Fruit fly (Drosophila melanogaster) whole organism, prepupa: ENCODE data around the gene CG33098.

Experiments
- CG10631 ChIP-seq: fragments of 200-800 bp; sonication (Bioruptor generic); optimal IDR thresholded peaks from 2 replicates; lab custom pipeline; 2016; ENCODE audit warnings: missing biosample characterization, missing genetic modification characterization
- CG10669 ChIP-seq: fragments of 200-800 bp; sonication (Bioruptor generic); optimal IDR thresholded peaks from 3 replicates; lab custom pipeline; 2018; ENCODE audit warnings: missing biosample characterization, mild to moderate bottlenecking, missing genetic modification characterization, moderate library complexity
- CG11294 ChIP-seq: fragments of 200-800 bp; sonication (Bioruptor generic); IDR thresholded peaks from 2 replicates; pipeline ENCODE4 v1.3.6; 2022; ENCODE audit warnings: missing biosample characterization, missing genetic modification characterization
- CG11902 ChIP-seq: fragments of 200-800 bp; sonication (Bioruptor generic); optimal IDR thresholded peaks from 3 replicates; lab custom pipeline; 2016; ENCODE audit warnings: missing biosample characterization, missing genetic modification characterization
- CG32006 ChIP-seq: fragments of 200-800 bp; sonication (Bioruptor generic); optimal IDR thresholded peaks from 3 replicates; lab custom pipeline; 2017; ENCODE audit warnings: missing biosample characterization, mild to moderate bottlenecking, missing genetic modification characterization
- CG34406 ChIP-seq: fragments of 200-800 bp; sonication (Bioruptor generic); optimal IDR thresholded peaks from 3 replicates; lab custom pipeline; 2016; ENCODE audit warnings: missing biosample characterization, missing genetic modification characterization
- CG3919 ChIP-seq: fragments of 200-800 bp; sonication (Bioruptor generic); optimal IDR thresholded peaks from 3 replicates; lab custom pipeline; 2016; ENCODE audit warnings: missing biosample characterization, missing genetic modification characterization
- CG4318 ChIP-seq: fragments of 200-800 bp; sonication (Bioruptor generic); optimal IDR thresholded peaks from 3 replicates; lab custom pipeline; 2017; ENCODE audit warnings: missing biosample characterization, mild to moderate bottlenecking, missing genetic modification characterization
- CG6163 ChIP-seq: fragments of 200-800 bp; sonication (Bioruptor generic); IDR thresholded peaks from 3 replicates; pipeline ENCODE4 v1.3.6; 2022; ENCODE audit warnings: missing biosample characterization, missing genetic modification characterization
- CG6808 ChIP-seq: fragments of 200-800 bp; sonication (Bioruptor generic); optimal IDR thresholded peaks from 3 replicates; lab custom pipeline; 2017; ENCODE audit warnings: missing biosample characterization, missing genetic modification characterization, mild to moderate bottlenecking, moderate library complexity, missing genetic modification reagents
- CG6854 ChIP-seq: fragments of 200-800 bp; sonication (Bioruptor generic); optimal IDR thresholded peaks from 2 replicates; lab custom pipeline; 2017; ENCODE audit warnings: missing biosample characterization, mild to moderate bottlenecking, missing genetic modification characterization
- CG8119 ChIP-seq: fragments of 200-800 bp; sonication (Bioruptor generic); IDR thresholded peaks from 3 replicates; pipeline ENCODE4 v1.3.6; 2022; ENCODE audit warnings: missing biosample characterization, missing genetic modification characterization
- CG8319 ChIP-seq: fragments of 200-800 bp; sonication (Bioruptor generic); optimal IDR thresholded peaks from 3 replicates; lab custom pipeline; 2016; ENCODE audit warnings: missing biosample characterization, missing genetic modification characterization
- CG9139 ChIP-seq: fragments of 200-800 bp; sonication (Bioruptor generic); optimal IDR thresholded peaks from 3 replicates; lab custom pipeline; 2017; ENCODE audit warnings: missing biosample characterization, mild to moderate bottlenecking, missing genetic modification characterization
- Eip75B ChIP-seq: fragments of 200-800 bp; sonication (Bioruptor generic); optimal IDR thresholded peaks from 3 replicates; lab custom pipeline; 2016; ENCODE audit warnings: missing biosample characterization, missing genetic modification characterization
- Eip78C ChIP-seq: fragments of 200-800 bp; sonication (Bioruptor generic); peaks from one replicate; lab custom pipeline; 2016; ENCODE audit warnings: missing biosample characterization, missing genetic modification characterization
- Eip93F ChIP-seq: fragments of 200-800 bp; sonication (Bioruptor generic); optimal IDR thresholded peaks from 2 replicates; lab custom pipeline; 2016; ENCODE audit warnings: missing biosample characterization, mild to moderate bottlenecking, missing genetic modification characterization
- Gug ChIP-seq: fragments of 200-800 bp; sonication (Bioruptor generic); IDR thresholded peaks from 2 replicates; pipeline ENCODE4 v1.3.6; 2022; ENCODE audit warnings: missing biosample characterization, missing genetic modification characterization
- Hr38 ChIP-seq: sonication (Bioruptor generic); optimal IDR thresholded peaks from 2 replicates; lab custom pipeline; 2016; ENCODE audit warnings: missing biosample characterization, missing genetic modification characterization
- Hr39 ChIP-seq: fragments of 200-800 bp; sonication (Bioruptor generic); optimal IDR thresholded peaks from 2 replicates; lab custom pipeline; 2016; ENCODE audit warnings: missing biosample characterization, missing genetic modification characterization
- Hr4 ChIP-seq: fragments of 200-800 bp; sonication (Bioruptor generic); optimal IDR thresholded peaks from 3 replicates; lab custom pipeline; 2016; ENCODE audit warnings: missing biosample characterization, missing genetic modification characterization
- Lpt ChIP-seq: fragments of 200-800 bp; sonication (Bioruptor generic); optimal IDR thresholded peaks from 3 replicates; lab custom pipeline; 2016; ENCODE audit warnings: missing biosample characterization, missing genetic modification characterization
- Met ChIP-seq: fragments of 200-800 bp; sonication (Bioruptor generic); optimal IDR thresholded peaks from 3 replicates; lab custom pipeline; 2016; ENCODE audit warnings: missing biosample characterization, missing genetic modification characterization
- OdsH ChIP-seq: fragments of 200-800 bp; sonication (Bioruptor generic); optimal IDR thresholded peaks from 3 replicates; lab custom pipeline; 2016; ENCODE audit warnings: missing biosample characterization, missing genetic modification characterization
- Sox15 ChIP-seq: fragments of 200-800 bp; sonication (Bioruptor generic); optimal IDR thresholded peaks from 3 replicates; lab custom pipeline; 2016; ENCODE audit warnings: missing biosample characterization, missing genetic modification characterization
- acj6 ChIP-seq: fragments of 200-800 bp; sonication (Bioruptor generic); optimal IDR thresholded peaks from 3 replicates; lab custom pipeline; 2016; ENCODE audit warnings: missing biosample characterization, missing genetic modification characterization
- cyc ChIP-seq: fragments of 200-800 bp; sonication (Bioruptor generic); optimal IDR thresholded peaks from 3 replicates; lab custom pipeline; 2016; ENCODE audit warnings: missing biosample characterization, missing genetic modification characterization
- dac ChIP-seq: fragments of 200-800 bp; sonication (Bioruptor generic); optimal IDR thresholded peaks from 2 replicates; lab custom pipeline; 2017; ENCODE audit warnings: missing biosample characterization, mild to moderate bottlenecking, missing genetic modification characterization
- dsx ChIP-seq: fragments of 200-800 bp; optimal IDR thresholded peaks from 3 replicates; lab custom pipeline; 2019; ENCODE audit warnings: missing biosample characterization, mild to moderate bottlenecking, missing genetic modification characterization, moderate library complexity; ENCODE audit not compliant: poor library complexity, severe bottlenecking
- eg ChIP-seq: fragments of 200-800 bp; sonication (Bioruptor generic); IDR thresholded peaks from 3 replicates; pipeline ENCODE4 v1.3.6; 2022; ENCODE audit warnings: missing biosample characterization, missing genetic modification characterization
- esn ChIP-seq: fragments of 200-800 bp; sonication (Bioruptor generic); optimal IDR thresholded peaks from 2 replicates; lab custom pipeline; 2016; ENCODE audit warnings: missing biosample characterization, mild to moderate bottlenecking, missing genetic modification characterization, moderate library complexity
- fd85E ChIP-seq: fragments of 200-800 bp; sonication (Bioruptor generic); optimal IDR thresholded peaks from 3 replicates; lab custom pipeline; 2016; ENCODE audit warnings: missing biosample characterization, missing genetic modification characterization
- fkh ChIP-seq: fragments of 200-800 bp; sonication (Bioruptor generic); optimal IDR thresholded peaks from 3 replicates; lab custom pipeline; 2017; ENCODE audit warnings: missing biosample characterization, mild to moderate bottlenecking, missing genetic modification characterization, moderate library complexity
- lz ChIP-seq: fragments of 200-800 bp; sonication (Bioruptor generic); optimal IDR thresholded peaks from 3 replicates; lab custom pipeline; 2016; ENCODE audit warnings: missing biosample characterization, missing genetic modification characterization
- net ChIP-seq: fragments of 200-800 bp; sonication (Bioruptor generic); optimal IDR thresholded peaks from 3 replicates; lab custom pipeline; 2016; ENCODE audit warnings: missing biosample characterization, missing genetic modification characterization
- pdm3 ChIP-seq: fragments of 200-800 bp; sonication (Bioruptor generic); optimal IDR thresholded peaks from 3 replicates; lab custom pipeline; 2016; ENCODE audit warnings: missing biosample characterization, missing genetic modification characterization
- salr ChIP-seq, 2 experiments: fragments of 200-800 bp; sonication (Bioruptor generic); optimal IDR thresholded peaks; 3 replicates each; lab custom pipeline; 2016 to 2018; ENCODE audit warnings: missing biosample characterization in 2 of 2, missing genetic modification characterization in 2 of 2, mild to moderate bottlenecking in 1 of 2
- spab ChIP-seq: fragments of 200-800 bp; sonication (Bioruptor generic); optimal IDR thresholded peaks from 2 replicates; lab custom pipeline; 2017; ENCODE audit warnings: missing biosample characterization, mild to moderate bottlenecking, missing genetic modification characterization, missing genetic modification reagents
- ss ChIP-seq, 2 experiments: fragments of 200-800 bp; sonication (Bioruptor generic); optimal IDR thresholded peaks; 2 replicates in 1 of 2; 3 replicates in 1 of 2; lab custom pipeline; 2017 to 2018; ENCODE audit warnings: mild to moderate bottlenecking in 2 of 2, missing biosample characterization in 2 of 2, missing genetic modification characterization in 2 of 2, moderate library complexity in 1 of 2
- svp ChIP-seq: fragments of 200-800 bp; sonication (Bioruptor generic); peaks from one replicate; lab custom pipeline; 2016; ENCODE audit warnings: missing biosample characterization, missing genetic modification characterization
- topi ChIP-seq: fragments of 200-800 bp; sonication (Bioruptor generic); optimal IDR thresholded peaks from 3 replicates; lab custom pipeline; 2016; ENCODE audit warnings: missing biosample characterization, missing genetic modification characterization

The CG33098 gene

dm6 chr3R:12369135-12369792, 17.7 kb upstream of the CG33098 start, which contains the start of gene GstD1 (continued):
- TF ChIP-seq CG11294, result peak; percentile 59
- TF ChIP-seq CG10669 (GFP tag; lab: Kevin White, UChicago), result peak; percentile 40
- TF ChIP-seq Hr4 (GFP tag; lab: Kevin White, UChicago), result peak; percentile 83
- TF ChIP-seq Sox15 (GFP tag; lab: Kevin White, UChicago), result peak; percentile 10
- peak; percentile 61 for TF ChIP-seq Hr39
- peak; percentile 76 for TF ChIP-seq CG4318 (GFP tag; lab: Kevin White, UChicago)
- no peak for TF ChIP-seq CG11902 (GFP tag; lab: Kevin White, UChicago)
- peak; percentile 72 for TF ChIP-seq CG8119 (GFP tag; lab: Robert Waterston, UW)
- TF ChIP-seq Lpt (GFP tag; lab: Kevin White, UChicago), result peak; percentile 83
- TF ChIP-seq dsx (GFP tag; lab: Kevin White, UChicago), result peak; percentile 20
- TF ChIP-seq OdsH (GFP tag; lab: Kevin White, UChicago), result peak; percentile 59
- TF ChIP-seq Eip93F (GFP tag; lab: Kevin White, UChicago), result no peak
- TF ChIP-seq Eip75B (GFP tag; lab: Kevin White, UChicago), result peak; percentile 35
- peak; percentile 63 for TF ChIP-seq net (GFP tag; lab: Kevin White, UChicago)
- peak; percentile 25 for TF ChIP-seq spab
- TF ChIP-seq CG32006 (GFP tag; lab: Kevin White, UChicago), result peak; percentile 89
- TF ChIP-seq cyc (GFP tag; lab: Kevin White, UChicago), result peak; percentile 60
- TF ChIP-seq Hr38 (GFP tag; lab: Kevin White, UChicago), result no peak
- TF ChIP-seq CG3919 (GFP tag; lab: Kevin White, UChicago), result peak; percentile 71
- TF ChIP-seq CG10631 (GFP tag; lab: Kevin White, UChicago), result peak; percentile 61

dm6 chr3R:12369793-12370642, 17.0 kb upstream of the CG33098 start:
- TF ChIP-seq CG6854 (GFP tag; lab: Kevin White, UChicago) (peak; percentile 10), pdm3 (no peak), svp (GFP tag; lab: Kevin White, UChicago) (peak; percentile 57), fkh (GFP tag; lab: Kevin White, UChicago) (peak; percentile 59), acj6 (GFP tag; lab: Kevin White, UChicago) (no peak), CG10631 (GFP tag; lab: Kevin White, UChicago) (peak; percentile 28)

- TF ChIP-seq CG8319 (GFP tag; lab: Kevin White, UChicago), result no peak
- TF ChIP-seq CG3919 (GFP tag; lab: Kevin White, UChicago), result no peak
- TF ChIP-seq CG8119 (GFP tag; lab: Robert Waterston, UW), result 0 out of 3 replicates have a peak, but pooled peaks have one; percentile 34
- no peak for TF ChIP-seq CG9139 (GFP tag; lab: Kevin White, UChicago)
- no peak for TF ChIP-seq CG6808 (GFP tag; lab: Kevin White, UChicago)
- peak; percentile 11 to 27 for TF ChIP-seq ss (GFP tag; optimal IDR thresholded peaks at IDR 0.05; lab: Kevin White, UChicago)
- TF ChIP-seq eg (GFP tag; lab: Robert Waterston, UW), result no peak
- no peak for TF ChIP-seq pdm3
- TF ChIP-seq dsx (GFP tag; lab: Kevin White, UChicago), result peak; percentile 22
- no peak for TF ChIP-seq fd85E (GFP tag; lab: Kevin White, UChicago)
- TF ChIP-seq Eip75B (GFP tag; lab: Kevin White, UChicago), result no peak
- peak; percentile 67 for TF ChIP-seq Eip78C
- no peak for TF ChIP-seq cyc (GFP tag; lab: Kevin White, UChicago)
- TF ChIP-seq dac, result no peak
- no peak for TF ChIP-seq Sox15 (GFP tag; lab: Kevin White, UChicago)
- no peak for TF ChIP-seq CG34406 (GFP tag; lab: Kevin White, UChicago)
- no peak for TF ChIP-seq topi (GFP tag; lab: Kevin White, UChicago)
- TF ChIP-seq CG6163 (GFP tag; lab: Robert Waterston, UW), result 0 out of 3 replicates have a peak, but pooled peaks have one; percentile 44
- no peak for TF ChIP-seq Gug (GFP tag; lab: Robert Waterston, UW)
- TF ChIP-seq Lpt (GFP tag; lab: Kevin White, UChicago), result no peak
- no peak for TF ChIP-seq net (GFP tag; lab: Kevin White, UChicago)
- TF ChIP-seq salr (GFP tag; optimal IDR thresholded peaks at IDR 0.05; lab: Kevin White, UChicago), result no peak
- no peak for TF ChIP-seq CG11294
- no peak for TF ChIP-seq lz
- peak; percentile 58 for TF ChIP-seq svp (GFP tag; lab: Kevin White, UChicago)
- TF ChIP-seq Hr4 (GFP tag; lab: Kevin White, UChicago), result no peak
- no peak for TF ChIP-seq esn (GFP tag; lab: Kevin White, UChicago)
- TF ChIP-seq Met (GFP tag; lab: Kevin White, UChicago), result no peak
Observed at dm6 chr3R:12370643-12370995, 16.4 kb upstream of the CG33098 start.
